Fruit fly (Drosophila melanogaster) whole organism, embryonic: ENCODE data around the gene CG34307.

Source experiments
- CG10979 ChIP-seq: fragments of 200-800 bp; sonication (Bioruptor generic); optimal IDR thresholded peaks from 2 replicates; lab custom pipeline; 2018; ENCODE audit warnings: missing biosample characterization, mild to moderate bottlenecking, missing genetic modification characterization, moderate library complexity
- CG11504 ChIP-seq: fragments of 200-800 bp; sonication (Bioruptor generic); optimal IDR thresholded peaks from 3 replicates; lab custom pipeline; 2019; ENCODE audit warnings: missing biosample characterization, mild to moderate bottlenecking, missing genetic modification characterization, moderate library complexity
- CG11695 ChIP-seq: fragments of 200-800 bp; sonication (Bioruptor generic); IDR thresholded peaks from 3 replicates; pipeline ENCODE4 v1.3.6; 2022; ENCODE audit warnings: missing biosample characterization, missing genetic modification characterization
- CG12219 ChIP-seq: fragments of 200-800 bp; sonication (Bioruptor generic); optimal IDR thresholded peaks from 3 replicates; lab custom pipeline; 2018; ENCODE audit warnings: missing biosample characterization, mild to moderate bottlenecking, missing genetic modification characterization
- CG14860 ChIP-seq: fragments of 200-800 bp; sonication (Bioruptor generic); IDR thresholded peaks from 3 replicates; pipeline ENCODE4 v1.3.6; 2022; ENCODE audit warnings: missing biosample characterization, missing genetic modification characterization; ENCODE audit not compliant: partially characterized antibody
- CG17328 ChIP-seq: fragments of 200-800 bp; sonication (Bioruptor generic); IDR thresholded peaks from 2 replicates; pipeline ENCODE4 v1.3.6; 2022; ENCODE audit warnings: missing biosample characterization, missing genetic modification characterization
- CG17385 ChIP-seq: fragments of 200-800 bp; sonication (Bioruptor generic); optimal IDR thresholded peaks from 3 replicates; lab custom pipeline; 2018; ENCODE audit warnings: missing biosample characterization, mild to moderate bottlenecking, missing genetic modification characterization
- CG1832 ChIP-seq: fragments of 200-800 bp; sonication (Bioruptor generic); optimal IDR thresholded peaks from 2 replicates; lab custom pipeline; 2017; ENCODE audit warnings: missing biosample characterization, mild to moderate bottlenecking, missing genetic modification characterization, inconsistent platforms
- CG30431 ChIP-seq: fragments of 200-800 bp; sonication (Bioruptor generic); optimal IDR thresholded peaks from 2 replicates; lab custom pipeline; 2017; ENCODE audit warnings: missing biosample characterization, missing genetic modification characterization
- CG31388 ChIP-seq: fragments of 200-800 bp; sonication (Bioruptor generic); optimal IDR thresholded peaks from 2 replicates; lab custom pipeline; 2016; ENCODE audit warnings: missing biosample characterization, missing genetic modification characterization
- CG32532 ChIP-seq: fragments of 200-800 bp; sonication (Bioruptor generic); IDR thresholded peaks from 2 replicates; pipeline ENCODE4 v1.3.6; 2022; ENCODE audit warnings: missing biosample characterization, missing genetic modification characterization
- CG33557 ChIP-seq: fragments of 200-800 bp; sonication (Bioruptor generic); optimal IDR thresholded peaks from 2 replicates; lab custom pipeline; 2019; ENCODE audit warnings: missing biosample characterization, mild to moderate bottlenecking, missing genetic modification characterization, moderate library complexity
- CG34376 ChIP-seq: fragments of 200-800 bp; sonication (Bioruptor generic); optimal IDR thresholded peaks from 2 replicates; lab custom pipeline; 2018; ENCODE audit warnings: missing biosample characterization, mild to moderate bottlenecking, missing genetic modification characterization
- CG5180 ChIP-seq: fragments of 200-800 bp; sonication (Bioruptor generic); optimal IDR thresholded peaks from 3 replicates; lab custom pipeline; 2017; ENCODE audit warnings: missing biosample characterization, missing genetic modification characterization, mild to moderate bottlenecking, moderate library complexity, missing genetic modification reagents
- CG6791 ChIP-seq: fragments of 200-800 bp; sonication (Bioruptor generic); IDR thresholded peaks from 3 replicates; pipeline ENCODE4 v1.3.6; 2022; ENCODE audit warnings: missing biosample characterization, missing genetic modification characterization; ENCODE audit not compliant: partially characterized antibody
- CG6854 ChIP-seq: fragments of 200-800 bp; sonication (Bioruptor generic); optimal IDR thresholded peaks from 3 replicates; lab custom pipeline; 2017; ENCODE audit warnings: missing biosample characterization, mild to moderate bottlenecking, missing genetic modification characterization
- CG7786 ChIP-seq: fragments of 200-800 bp; sonication (Bioruptor generic); optimal IDR thresholded peaks from 2 replicates; lab custom pipeline; 2016; ENCODE audit warnings: missing biosample characterization, missing genetic modification characterization
- CG7987 ChIP-seq: fragments of 200-800 bp; sonication (Bioruptor generic); optimal IDR thresholded peaks from 2 replicates; lab custom pipeline; 2018; ENCODE audit warnings: missing biosample characterization, mild to moderate bottlenecking, missing genetic modification characterization, moderate library complexity
- Dbx ChIP-seq: fragments of 200-800 bp; sonication (Bioruptor generic); IDR thresholded peaks from 3 replicates; pipeline ENCODE4 v1.3.6; 2022; ENCODE audit warnings: missing biosample characterization, missing genetic modification characterization
- Deaf1 ChIP-seq: fragments of 200-800 bp; optimal IDR thresholded peaks from 3 replicates; lab custom pipeline; 2019; ENCODE audit warnings: missing biosample characterization, mild to moderate bottlenecking, missing genetic modification characterization, moderate library complexity
- Ets97D ChIP-seq: fragments of 200-800 bp; sonication (Bioruptor generic); optimal IDR thresholded peaks from 3 replicates; lab custom pipeline; 2016; ENCODE audit warnings: missing biosample characterization, missing genetic modification characterization
- H15 ChIP-seq: fragments of 200-800 bp; sonication (Bioruptor generic); IDR thresholded peaks from 3 replicates; pipeline ENCODE4 v1.3.6; 2022; ENCODE audit warnings: missing biosample characterization, missing genetic modification characterization
- HmgD ChIP-seq: fragments of 200-800 bp; sonication (Bioruptor generic); optimal IDR thresholded peaks from 3 replicates; lab custom pipeline; 2016; ENCODE audit warnings: missing biosample characterization, missing genetic modification characterization
- Hmx ChIP-seq: fragments of 200-800 bp; sonication (Bioruptor generic); optimal IDR thresholded peaks from 2 replicates; lab custom pipeline; 2016; ENCODE audit warnings: missing biosample characterization, missing genetic modification characterization
- Hr39 ChIP-seq: fragments of >200 bp; optimal IDR thresholded peaks from 2 replicates; lab custom pipeline; 2017
- MESR4 ChIP-seq: fragments of 200-800 bp; sonication (Bioruptor generic); optimal IDR thresholded peaks from 2 replicates; lab custom pipeline; 2018; ENCODE audit warnings: missing biosample characterization, mild to moderate bottlenecking, missing genetic modification characterization, moderate library complexity
- Max ChIP-seq: fragments of 200-800 bp; sonication (Bioruptor generic); optimal IDR thresholded peaks from 2 replicates; lab custom pipeline; 2016; ENCODE audit warnings: missing biosample characterization, mild to moderate bottlenecking, missing genetic modification characterization
- Opbp ChIP-seq: fragments of 200-800 bp; sonication (Bioruptor generic); IDR thresholded peaks from 3 replicates; pipeline ENCODE4 v1.3.6; 2022; ENCODE audit warnings: missing biosample characterization, missing genetic modification characterization; ENCODE audit not compliant: partially characterized antibody
- Sin3A ChIP-seq: fragments of >200 bp; optimal IDR thresholded peaks from 2 replicates; lab custom pipeline; 2018
- Stat92E ChIP-seq, 3 experiments: fragments of >200 bp in 2 of 3; fragments of 200-800 bp in 1 of 3; sonication (Bioruptor generic) in 1 of 3; optimal IDR thresholded peaks; 2 replicates each; lab custom pipeline; 2017 to 2019; ENCODE audit warnings: missing biosample characterization in 3 of 3, missing genetic modification characterization in 3 of 3, mild to moderate bottlenecking in 1 of 3, moderate library complexity in 1 of 3
- Taf1 ChIP-seq: fragments of 200-800 bp; sonication (Bioruptor generic); IDR thresholded peaks from 2 replicates; pipeline ENCODE4 v1.3.6; 2022; ENCODE audit warnings: missing biosample characterization, missing genetic modification characterization
- ash1 ChIP-seq: fragments of 200-800 bp; sonication (Bioruptor generic); optimal IDR thresholded peaks from 2 replicates; lab custom pipeline; 2018; ENCODE audit warnings: missing biosample characterization, mild to moderate bottlenecking, missing genetic modification characterization
- bcd ChIP-seq: fragments of 200-800 bp; sonication (Bioruptor generic); optimal IDR thresholded peaks from 2 replicates; lab custom pipeline; 2017; ENCODE audit warnings: missing biosample characterization, mild to moderate bottlenecking, missing genetic modification characterization
- bowl ChIP-seq: fragments of 200-800 bp; sonication (Bioruptor generic); IDR thresholded peaks from 2 replicates; pipeline ENCODE4 v1.3.6; 2022; ENCODE audit warnings: missing biosample characterization, missing genetic modification characterization
- bsh ChIP-seq, 2 experiments: fragments of 200-800 bp; sonication (Bioruptor generic); optimal IDR thresholded peaks; 2 replicates each; lab custom pipeline; 2017 to 2018; ENCODE audit warnings: mild to moderate bottlenecking in 2 of 2, missing biosample characterization in 2 of 2, missing genetic modification characterization in 2 of 2, moderate library complexity in 1 of 2
- btn ChIP-seq: fragments of 200-800 bp; sonication (Bioruptor generic); optimal IDR thresholded peaks from 2 replicates; lab custom pipeline; 2016; ENCODE audit warnings: missing biosample characterization, missing genetic modification characterization
- chm ChIP-seq: fragments of 200-800 bp; sonication (Bioruptor generic); IDR thresholded peaks from 2 replicates; pipeline ENCODE4 v1.3.6; 2022; ENCODE audit warnings: missing biosample characterization, missing genetic modification characterization
- emc ChIP-seq: fragments of 200-800 bp; sonication (Bioruptor generic); optimal IDR thresholded peaks from 2 replicates; lab custom pipeline; 2016; ENCODE audit warnings: missing biosample characterization, missing genetic modification characterization
- fd64A ChIP-seq: fragments of 200-800 bp; sonication (Bioruptor generic); optimal IDR thresholded peaks from 3 replicates; lab custom pipeline; 2018; ENCODE audit warnings: missing biosample characterization, mild to moderate bottlenecking, missing genetic modification characterization
- klu ChIP-seq: fragments of 200-800 bp; sonication (Bioruptor generic); IDR thresholded peaks from 2 replicates; pipeline ENCODE4 v1.3.6; 2022; ENCODE audit warnings: missing biosample characterization, missing genetic modification characterization
- mld ChIP-seq: fragments of 200-800 bp; sonication (Bioruptor generic); IDR thresholded peaks from 3 replicates; pipeline ENCODE4 v1.3.6; 2022; ENCODE audit warnings: missing biosample characterization, missing genetic modification characterization; ENCODE audit not compliant: partially characterized antibody
- nerfin-2 ChIP-seq: fragments of 200-800 bp; sonication (Bioruptor generic); IDR thresholded peaks from 2 replicates; pipeline ENCODE4 v1.3.6; 2022; ENCODE audit warnings: missing biosample characterization, missing genetic modification characterization; ENCODE audit not compliant: partially characterized antibody
- pho ChIP-seq: fragments of 200-800 bp; sonication (Bioruptor generic); optimal IDR thresholded peaks from 2 replicates; lab custom pipeline; 2016; ENCODE audit warnings: missing biosample characterization, missing genetic modification characterization
- prd ChIP-seq, 3 experiments: fragments of >200 bp in 2 of 3; fragments of 200-800 bp in 1 of 3; sonication (Bioruptor generic) in 1 of 3; optimal IDR thresholded peaks in 2 of 3; IDR thresholded peaks in 1 of 3; 2 replicates in 2 of 3; 3 replicates in 1 of 3; pipeline versions ENCODE4 v1.3.6 to Lab custom; 2017 to 2022; ENCODE audit warnings: missing biosample characterization in 1 of 3, missing genetic modification characterization in 1 of 3
- rib ChIP-seq: fragments of 200-800 bp; sonication (Bioruptor generic); IDR thresholded peaks from 2 replicates; pipeline ENCODE4 v1.3.6; 2022; ENCODE audit warnings: missing biosample characterization, missing genetic modification characterization
- scrt ChIP-seq: fragments of 200-800 bp; sonication (Bioruptor generic); optimal IDR thresholded peaks from 2 replicates; lab custom pipeline; 2018; ENCODE audit warnings: missing biosample characterization, mild to moderate bottlenecking, missing genetic modification characterization, moderate library complexity
- slbo ChIP-seq: fragments of 200-800 bp; sonication (Bioruptor generic); IDR thresholded peaks from 2 replicates; pipeline ENCODE4 v1.3.6; 2022; ENCODE audit warnings: missing biosample characterization, missing genetic modification characterization
- sug ChIP-seq: fragments of 200-800 bp; optimal IDR thresholded peaks from 2 replicates; lab custom pipeline; 2019; ENCODE audit warnings: missing biosample characterization, mild to moderate bottlenecking, missing genetic modification characterization, moderate library complexity
- zen ChIP-seq: fragments of 200-800 bp; sonication (Bioruptor generic); optimal IDR thresholded peaks from 3 replicates; lab custom pipeline; 2018; ENCODE audit warnings: missing biosample characterization, mild to moderate bottlenecking, missing genetic modification characterization, moderate library complexity

Gene CG34307

dm6 chr3R:11869169-11869568, 28.2 kb upstream of the CG34307 start, which contains the start of gene CG6959 (continued):
- peak; percentile 6 for TF ChIP-seq CG34376
- TF ChIP-seq Hr39, result no peak
- TF ChIP-seq bowl, result peak; percentile 28; the same call in 1 of the 2 replicates
- no peak for TF ChIP-seq CG31388
- 0 out of 2 replicates have a peak, but pooled peaks have one; percentile 7 for TF ChIP-seq klu (GFP tag; lab: Robert Waterston, UW)
- TF ChIP-seq sug (tag; lab: Kevin White, UChicago), result peak; percentile 3
- no peak for TF ChIP-seq Ets97D
- peak; percentile 4 for TF ChIP-seq HmgD (GFP tag; lab: Kevin White, UChicago)
- peak; percentile 47; the same call in 1 of the 3 replicates for TF ChIP-seq Opbp (GFP tag; lab: Robert Waterston, UW)
- peak; percentile 17 for TF ChIP-seq CG11504 (tag; lab: Kevin White, UChicago)
- 0 out of 2 replicates have a peak, but pooled peaks have one; percentile 18 for TF ChIP-seq rib (GFP tag; lab: Robert Waterston, UW)
- TF ChIP-seq Deaf1 (tag; lab: Kevin White, UChicago), result peak; percentile 77
- TF ChIP-seq chm (GFP tag; lab: Robert Waterston, UW), result peak; percentile 24
- peak; percentile 53; the same call in 1 of the 3 replicates for TF ChIP-seq mld (GFP tag; lab: Robert Waterston, UW)
- no peak for TF ChIP-seq CG7987 (GFP tag; lab: Kevin White, UChicago)
- peak; percentile 16 for TF ChIP-seq pho (GFP tag; lab: Kevin White, UChicago)
- TF ChIP-seq CG17328 (GFP tag; lab: Robert Waterston, UW), result 0 out of 2 replicates have a peak, but pooled peaks have one; percentile 30
- 0 out of 2 replicates have a peak, but pooled peaks have one; percentile 35 for TF ChIP-seq CG32532 (GFP tag; lab: Robert Waterston, UW)
- TF ChIP-seq CG11695, result no peak

- TF ChIP-seq CG6854 (GFP tag; lab: Kevin White, UChicago), result no peak
- TF ChIP-seq pho (GFP tag; lab: Kevin White, UChicago), result no peak
- TF ChIP-seq CG17385 (GFP tag; lab: Kevin White, UChicago), result no peak
- TF ChIP-seq CG6791 (GFP tag; lab: Robert Waterston, UW), result no peak
- no peak for TF ChIP-seq Deaf1 (tag; lab: Kevin White, UChicago)
- no peak for TF ChIP-seq prd (optimal IDR thresholded peaks at IDR 0.05; lab: Kevin White, UChicago)
- TF ChIP-seq prd (GFP tag; IDR thresholded peaks at IDR 0.05; lab: Robert Waterston, UW), result peak; percentile 68
- TF ChIP-seq Stat92E (GFP tag; optimal IDR thresholded peaks at IDR 0.05; lab: Kevin White, UChicago), result no peak
- TF ChIP-seq CG33557, result no peak
- no peak for TF ChIP-seq emc (GFP tag; lab: Kevin White, UChicago)
- TF ChIP-seq Max (GFP tag; lab: Kevin White, UChicago), result no peak
- no peak for TF ChIP-seq ash1 (GFP tag; lab: Kevin White, UChicago)
- TF ChIP-seq bsh (GFP tag; optimal IDR thresholded peaks at IDR 0.05; lab: Kevin White, UChicago), result no peak
- no peak for TF ChIP-seq fd64A
- TF ChIP-seq H15 (GFP tag; lab: Robert Waterston, UW), result peak; percentile 42; the same call in 1 of the 3 replicates
- TF ChIP-seq CG14860 (GFP tag; lab: Robert Waterston, UW), result no peak
- TF ChIP-seq scrt (GFP tag; lab: Kevin White, UChicago), result no peak
- TF ChIP-seq CG30431 (GFP tag; lab: Kevin White, UChicago), result no peak
- no peak for TF ChIP-seq Sin3A (lab: Kevin White, UChicago)
- 0 out of 2 replicates have a peak, but pooled peaks have one; percentile 9 for TF ChIP-seq nerfin-2 (GFP tag; lab: Robert Waterston, UW)
- TF ChIP-seq slbo (GFP tag; lab: Robert Waterston, UW), result no peak
- no peak for TF ChIP-seq Hmx (GFP tag; lab: Kevin White, UChicago)
- no peak for TF ChIP-seq Dbx (GFP tag; lab: Robert Waterston, UW)
- no peak for TF ChIP-seq CG1832 (GFP tag; lab: Kevin White, UChicago)
- TF ChIP-seq CG12219, result no peak
- TF ChIP-seq CG7786, result no peak
- TF ChIP-seq CG5180, result peak; percentile 99
- TF ChIP-seq Taf1 (GFP tag; lab: Robert Waterston, UW), result no peak
- TF ChIP-seq zen, result no peak
- TF ChIP-seq MESR4 (GFP tag; lab: Kevin White, UChicago), result no peak
- TF ChIP-seq CG10979 (tag; lab: Kevin White, UChicago), result peak; percentile 43
- peak; percentile 38 for TF ChIP-seq bcd
- TF ChIP-seq btn (GFP tag; lab: Kevin White, UChicago), result no peak
Measured at dm6 chr3R:11869675-11870074, 27.7 kb upstream of the CG34307 start.
